Worm (Caenorhabditis elegans): ENCODE results near the gene Y75B7AR.1.

- TF ChIP-seq flt-1 (GFP tag; IDR thresholded peaks at IDR 0.05) (no peak), ama-1 (optimal IDR thresholded peaks at IDR 0.05) (no peak), ets-7 (tag; optimal IDR thresholded peaks at IDR 0.05) (no peak), ceh-36 (tag; optimal IDR thresholded peaks at IDR 0.05) (no peak)
These were observed 30.8 kb downstream of the Y75B7AR.1 start for ce11 chrV:1362027-1362426.
